Worm (Caenorhabditis elegans) whole organism, L3 larva: Measurements from ENCODE around the gene hex-5.

Experiments used
- aly-2 ChIP-seq: fragments of 150-350 bp; optimal IDR thresholded peaks from 2 replicates; lab custom pipeline; 2014; ENCODE audit warnings: missing biosample characterization, missing genetic modification characterization
- ama-1 ChIP-seq: fragments of 150-350 bp; optimal IDR thresholded peaks from 2 replicates; lab custom pipeline; 2018
- ceh-16 ChIP-seq: sonication (generic microtip); optimal IDR thresholded peaks from 2 replicates; lab custom pipeline; 2017; ENCODE audit warnings: missing biosample characterization, missing genetic modification characterization
- ceh-28 ChIP-seq: fragments of 150-350 bp; optimal IDR thresholded peaks from 2 replicates; lab custom pipeline; 2014; ENCODE audit warnings: missing biosample characterization, missing genetic modification reagents, missing genetic modification characterization
- daf-12 ChIP-seq: fragments of 150-350 bp; optimal IDR thresholded peaks from 2 replicates; lab custom pipeline; 2014; ENCODE audit warnings: missing biosample characterization, missing genetic modification reagents, missing genetic modification characterization
- elt-1 ChIP-seq: fragments of 150-350 bp; optimal IDR thresholded peaks from 2 replicates; lab custom pipeline; 2014; ENCODE audit warnings: missing biosample characterization, missing genetic modification characterization
- elt-2 ChIP-seq: sonication (generic microtip); optimal IDR thresholded peaks from 2 replicates; lab custom pipeline; 2016; ENCODE audit warnings: missing genetic modification reagents, mild to moderate bottlenecking, missing genetic modification characterization, missing compliant biosample characterization
- eor-1 ChIP-seq, 2 experiments: fragments of 150-350 bp; optimal IDR thresholded peaks; 2 replicates each; lab custom pipeline; 2014 to 2018; ENCODE audit warnings: missing biosample characterization in 2 of 2, missing genetic modification characterization in 2 of 2
- fkh-2 ChIP-seq: fragments of 150-350 bp; optimal IDR thresholded peaks from 2 replicates; lab custom pipeline; 2014; ENCODE audit warnings: missing biosample characterization, missing genetic modification reagents, missing genetic modification characterization
- fos-1 ChIP-seq: fragments of 150-350 bp; optimal IDR thresholded peaks from 2 replicates; lab custom pipeline; 2014; ENCODE audit warnings: missing biosample characterization, missing genetic modification characterization
- hmg-11 ChIP-seq: sonication (generic microtip); optimal IDR thresholded peaks from 2 replicates; lab custom pipeline; 2016; ENCODE audit warnings: missing genetic modification characterization, missing compliant biosample characterization
- jun-1 ChIP-seq: fragments of 150-350 bp; optimal IDR thresholded peaks from 2 replicates; lab custom pipeline; 2014; ENCODE audit warnings: missing biosample characterization, missing genetic modification reagents, missing genetic modification characterization
- lin-15B ChIP-seq: fragments of 150-350 bp; optimal IDR thresholded peaks from 2 replicates; lab custom pipeline; 2014; ENCODE audit warnings: missing biosample characterization, missing genetic modification characterization
- lsy-12 ChIP-seq: sonication (generic microtip); optimal IDR thresholded peaks from 2 replicates; lab custom pipeline; 2016; ENCODE audit warnings: mild to moderate bottlenecking, missing genetic modification characterization, missing compliant biosample characterization
- mdl-1 ChIP-seq: fragments of 150-350 bp; optimal IDR thresholded peaks from 2 replicates; lab custom pipeline; 2014; ENCODE audit warnings: missing biosample characterization, missing genetic modification characterization
- mml-1 ChIP-seq: fragments of 150-350 bp; sonication (generic microtip); optimal IDR thresholded peaks from 3 replicates; lab custom pipeline; 2014; ENCODE audit warnings: missing biosample characterization, missing genetic modification characterization
- nfya-1 ChIP-seq: sonication (generic microtip); optimal IDR thresholded peaks from 2 replicates; lab custom pipeline; 2017; ENCODE audit warnings: missing genetic modification characterization, mild to moderate bottlenecking, missing compliant biosample characterization, antibody characterized with exemption, moderate library complexity; ENCODE audit not compliant: insufficient read depth
- nhr-11 ChIP-seq: fragments of 150-350 bp; optimal IDR thresholded peaks from 2 replicates; lab custom pipeline; 2014; ENCODE audit warnings: missing biosample characterization, missing genetic modification characterization
- nhr-23 ChIP-seq: fragments of 150-350 bp; optimal IDR thresholded peaks from 2 replicates; lab custom pipeline; 2014; ENCODE audit warnings: missing biosample characterization, missing genetic modification reagents, missing genetic modification characterization
- nhr-25 ChIP-seq: sonication (generic microtip); optimal IDR thresholded peaks from 2 replicates; lab custom pipeline; 2017; ENCODE audit warnings: missing biosample characterization, missing genetic modification characterization
- nhr-28 ChIP-seq: fragments of 150-350 bp; optimal IDR thresholded peaks from 2 replicates; lab custom pipeline; 2014; ENCODE audit warnings: missing biosample characterization, missing genetic modification characterization
- nhr-43 ChIP-seq: sonication (generic microtip); optimal IDR thresholded peaks from 2 replicates; lab custom pipeline; 2016; ENCODE audit warnings: mild to moderate bottlenecking, missing genetic modification characterization, missing compliant biosample characterization; ENCODE audit not compliant: poor library complexity, severe bottlenecking
- pha-4 ChIP-seq: fragments of 150-350 bp; optimal IDR thresholded peaks from 2 replicates; lab custom pipeline; 2014; ENCODE audit warnings: missing biosample characterization, missing genetic modification reagents, missing genetic modification characterization
- pqm-1 ChIP-seq: fragments of 150-350 bp; optimal IDR thresholded peaks from 2 replicates; lab custom pipeline; 2017; ENCODE audit warnings: missing biosample characterization, missing genetic modification characterization, inconsistent platforms
- sea-2 ChIP-seq: fragments of 150-350 bp; sonication (generic microtip); optimal IDR thresholded peaks from 4 replicates; lab custom pipeline; 2014; ENCODE audit warnings: missing biosample characterization, missing genetic modification reagents, missing genetic modification characterization
- skn-1 ChIP-seq: fragments of 150-350 bp; optimal IDR thresholded peaks from 2 replicates; lab custom pipeline; 2014; ENCODE audit warnings: missing biosample characterization, missing genetic modification characterization
- snpc-4 ChIP-seq: fragments of 150-350 bp; optimal IDR thresholded peaks from 2 replicates; lab custom pipeline; 2014; ENCODE audit warnings: missing biosample characterization, missing genetic modification characterization
- unc-39 ChIP-seq: sonication (generic microtip); optimal IDR thresholded peaks from 4 replicates; lab custom pipeline; 2017; ENCODE audit warnings: missing biosample characterization, missing genetic modification characterization
- unc-62 ChIP-seq: fragments of 150-350 bp; sonication (generic microtip); optimal IDR thresholded peaks from 4 replicates; lab custom pipeline; 2014; ENCODE audit warnings: missing biosample characterization, missing genetic modification reagents, missing genetic modification characterization
- zag-1 ChIP-seq: fragments of 150-350 bp; optimal IDR thresholded peaks from 2 replicates; lab custom pipeline; 2014; ENCODE audit warnings: missing biosample characterization, missing genetic modification characterization
- ztf-11 ChIP-seq: fragments of 150-350 bp; optimal IDR thresholded peaks from 2 replicates; lab custom pipeline; 2014; ENCODE audit warnings: missing biosample characterization, missing genetic modification characterization
- ztf-4 ChIP-seq: fragments of 150-350 bp; optimal IDR thresholded peaks from 2 replicates; lab custom pipeline; 2014; ENCODE audit warnings: missing biosample characterization, missing genetic modification characterization

The hex-5 gene

DNA sequence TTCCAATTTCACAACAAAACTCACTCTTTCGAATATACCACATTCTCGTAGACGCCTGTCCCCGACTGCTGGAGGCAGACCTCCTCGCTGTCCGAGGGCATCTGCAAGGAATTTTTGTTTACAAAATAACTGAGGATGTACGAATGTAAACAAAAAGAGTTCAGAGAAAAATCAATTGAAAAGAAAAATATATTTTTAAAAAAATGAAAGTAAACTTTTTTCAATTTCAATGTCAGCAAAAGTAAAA is 41.1 kb upstream of the hex-5 start, which contains the start of gene mrp-5:
Gene mrp-5, minus strand, starts transcription at position 101 of the 247 bp plus-strand sequence.
- TF ChIP-seq skn-1 (tag; lab: Kevin White, UChicago) = no peak
- TF ChIP-seq snpc-4 (tag; lab: Kevin White, UChicago) = no peak
- TF ChIP-seq lin-15B (tag; lab: Kevin White, UChicago) = no peak
- TF ChIP-seq ceh-28 (tag; lab: Kevin White, UChicago) = no peak
- TF ChIP-seq unc-62 (GFP tag; lab: Kevin White, UChicago) = no peak
- TF ChIP-seq nhr-11 (tag; lab: Kevin White, UChicago) = no peak
- TF ChIP-seq nhr-43 (tag; lab: Kevin White, UChicago) = no peak
- TF ChIP-seq nhr-28 (tag; lab: Kevin White, UChicago) = no peak
- TF ChIP-seq daf-12 = no peak
- TF ChIP-seq hmg-11 (tag; lab: Kevin White, UChicago) = no peak
- TF ChIP-seq pha-4 (tag; lab: Kevin White, UChicago) = no peak
- no peak for TF ChIP-seq unc-39
- no peak for TF ChIP-seq jun-1 (tag; lab: Kevin White, UChicago)
- TF ChIP-seq ztf-11 (tag; lab: Kevin White, UChicago) = no peak
- no peak for TF ChIP-seq eor-1 (tag; optimal IDR thresholded peaks at IDR 0.05; lab: Kevin White, UChicago)
- TF ChIP-seq fkh-2 (tag; lab: Kevin White, UChicago) = no peak
- no peak for TF ChIP-seq nhr-23 (tag; lab: Kevin White, UChicago)
- no peak for TF ChIP-seq zag-1 (tag; lab: Kevin White, UChicago)
- no peak for TF ChIP-seq sea-2 (GFP tag; lab: Kevin White, UChicago)
- TF ChIP-seq, all 47 proteins: peak for 0

DNA sequence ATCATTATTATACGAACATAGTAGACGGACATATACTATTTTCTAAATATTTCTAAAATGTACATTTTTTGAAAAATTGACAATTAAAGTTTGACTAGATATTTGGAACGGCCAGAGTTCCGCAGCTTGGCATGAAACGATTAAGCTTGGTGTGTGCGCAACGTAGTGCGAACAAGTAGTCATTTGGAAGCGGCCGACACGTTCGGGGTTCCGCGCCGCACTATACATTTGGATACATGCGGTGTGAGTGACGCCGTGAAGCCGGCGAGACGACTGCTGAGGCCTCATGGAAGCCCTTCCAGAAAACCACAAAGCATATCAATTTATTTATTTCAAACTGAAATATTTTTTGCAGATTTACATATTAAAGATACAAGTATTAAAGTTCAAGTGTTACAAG is 33.1 kb upstream of the hex-5 start:
- TF ChIP-seq snpc-4 (tag; lab: Kevin White, UChicago) (peak; percentile 80), mml-1 (tag; lab: Kevin White, UChicago) (no peak), elt-1 (no peak)

DNA sequence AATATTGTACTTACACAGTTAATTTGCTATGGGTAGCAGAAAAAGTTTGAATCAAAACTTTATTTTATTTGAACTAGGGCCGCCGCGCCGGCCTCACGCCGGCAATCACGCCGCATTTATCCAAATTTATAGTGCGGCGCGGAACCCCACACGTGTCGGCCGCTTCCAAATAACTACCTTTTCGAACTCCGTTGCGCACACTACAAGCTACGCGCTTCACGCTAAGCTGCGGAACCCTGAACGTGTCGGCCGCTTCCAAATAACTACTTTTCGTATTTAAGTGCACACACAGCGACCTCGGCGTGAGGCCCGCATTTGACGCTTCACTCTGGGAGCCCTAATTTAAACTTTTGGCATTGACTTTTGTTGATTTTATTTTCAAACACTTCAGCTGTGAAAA is 26.4 kb upstream of the hex-5 start:
- TF ChIP-seq snpc-4 (tag; lab: Kevin White, UChicago) (peak; percentile 1), elt-2 (no peak)

DNA sequence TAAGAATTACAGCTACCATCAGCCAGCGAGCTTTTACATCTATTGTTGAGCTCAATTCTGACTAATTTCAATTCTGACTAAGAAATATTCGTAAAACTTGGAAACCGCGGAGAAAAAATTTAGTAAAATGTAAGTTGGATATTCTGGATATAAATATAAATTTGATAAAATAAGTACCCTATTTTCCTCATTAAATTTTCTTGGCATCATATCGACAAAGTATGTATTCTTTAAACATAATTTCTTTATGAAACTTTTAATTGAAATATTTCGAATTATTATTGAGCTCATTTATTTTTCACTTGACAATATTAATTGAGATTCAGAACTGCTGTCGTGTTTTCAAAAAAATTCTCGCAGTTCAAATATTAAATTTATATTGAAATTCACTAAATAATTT is 24.5 kb upstream of the hex-5 start:
- no peak for TF ChIP-seq aly-2 (tag; lab: Kevin White, UChicago)
- no peak for TF ChIP-seq ztf-11 (tag; lab: Kevin White, UChicago)
- no peak for TF ChIP-seq zag-1 (tag; lab: Kevin White, UChicago)
- TF ChIP-seq lin-15B (tag; lab: Kevin White, UChicago) = no peak
- TF ChIP-seq unc-62 (GFP tag; lab: Kevin White, UChicago) = no peak
- TF ChIP-seq sea-2 (GFP tag; lab: Kevin White, UChicago) = no peak
- no peak for TF ChIP-seq ama-1 (lab: Kevin White, UChicago)
- TF ChIP-seq ceh-28 (tag; lab: Kevin White, UChicago) = no peak

DNA sequence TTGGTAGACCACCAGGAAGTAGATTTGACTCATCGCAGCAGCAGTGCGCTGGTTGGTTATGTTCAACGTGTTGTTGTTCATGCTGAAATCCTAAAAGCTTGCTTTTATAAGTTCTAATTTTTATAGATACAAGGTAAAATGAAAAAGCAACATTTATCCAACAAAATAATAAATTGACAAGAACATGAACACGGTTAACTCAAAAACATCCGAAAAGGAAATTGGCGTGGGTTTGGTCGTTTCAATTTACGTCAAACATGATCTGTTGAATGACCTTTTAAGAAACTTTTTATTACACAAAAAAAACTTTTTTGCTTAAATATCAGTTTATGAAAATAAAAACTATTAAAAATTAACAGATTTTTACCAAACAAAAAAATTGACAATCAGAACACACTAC is 23.8 kb upstream of the hex-5 start, which contains the start of gene ntr-2:
Gene ntr-2, minus strand, starts transcription at position 101 of the 400 bp plus-strand sequence.
- TF ChIP-seq nfya-1 (tag; lab: Kevin White, UChicago) (no peak), nhr-23 (tag; lab: Kevin White, UChicago) (no peak), aly-2 (tag; lab: Kevin White, UChicago) (no peak)

DNA sequence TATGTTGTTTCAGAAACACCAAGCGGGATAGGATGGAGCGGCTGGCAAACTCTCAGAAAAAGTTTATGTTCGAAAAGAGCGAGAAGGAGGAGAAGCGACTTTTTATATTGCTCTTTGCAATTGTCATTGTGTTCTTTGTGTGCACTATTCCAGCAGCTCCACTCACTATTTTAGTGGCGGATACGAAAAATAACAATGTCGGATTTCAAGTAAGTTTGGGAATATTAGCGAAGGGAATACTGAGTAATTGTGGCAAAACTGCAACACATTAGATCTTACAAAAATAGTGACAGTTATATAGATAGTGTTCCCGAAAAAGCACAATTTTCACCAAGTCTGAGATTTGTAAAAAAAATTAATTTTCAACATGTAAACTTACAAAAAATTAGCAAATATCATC is 17.7 kb upstream of the hex-5 start:
- no peak for TF ChIP-seq elt-2
- no peak for TF ChIP-seq mdl-1 (tag; lab: Kevin White, UChicago)
- TF ChIP-seq lsy-12 = no peak
- TF ChIP-seq ztf-4 (tag; lab: Kevin White, UChicago) = no peak
- TF ChIP-seq ceh-16 (tag; lab: Kevin White, UChicago) = no peak
- no peak for TF ChIP-seq nhr-23 (tag; lab: Kevin White, UChicago)
- TF ChIP-seq eor-1 (tag; optimal IDR thresholded peaks at IDR 0.05; lab: Kevin White, UChicago) = no peak
- TF ChIP-seq lin-15B (tag; lab: Kevin White, UChicago) = no peak
- TF ChIP-seq nfya-1 (tag; lab: Kevin White, UChicago) = no peak
- TF ChIP-seq fos-1 = no peak
- TF ChIP-seq hmg-11 (tag; lab: Kevin White, UChicago) = no peak
- no peak for TF ChIP-seq nhr-25 (tag; lab: Kevin White, UChicago)
- no peak for TF ChIP-seq pqm-1 (tag; lab: Kevin White, UChicago)
- no peak for TF ChIP-seq unc-62 (GFP tag; lab: Kevin White, UChicago)
- no peak for TF ChIP-seq fkh-2 (tag; lab: Kevin White, UChicago)
- no peak for TF ChIP-seq nhr-11 (tag; lab: Kevin White, UChicago)
- TF ChIP-seq, all 47 proteins: peak for 0
